Fruit fly (Drosophila melanogaster) whole organism, embryonic: ENCODE results near the gene Naa20A.
A peak's percentile ranks its signal among the peaks of the same experiment; 100 is the strongest.

ENCODE experiments used
- Ada2b ChIP-seq: fragments of 200-800 bp; sonication (Bioruptor generic); IDR thresholded peaks from 2 replicates; pipeline ENCODE4 v1.3.6; 2022; ENCODE audit warnings: missing biosample characterization, missing genetic modification characterization
- Atf3 ChIP-seq: fragments of 200-800 bp; sonication (Bioruptor generic); optimal IDR thresholded peaks from 3 replicates; lab custom pipeline; 2016; ENCODE audit warnings: missing biosample characterization, missing genetic modification characterization
- BtbVII ChIP-seq: fragments of 200-800 bp; sonication (Bioruptor generic); optimal IDR thresholded peaks from 3 replicates; lab custom pipeline; 2017; ENCODE audit warnings: missing biosample characterization, mild to moderate bottlenecking, missing genetic modification characterization
- CG10431 ChIP-seq: fragments of 200-800 bp; sonication (Bioruptor generic); optimal IDR thresholded peaks from 3 replicates; lab custom pipeline; 2018; ENCODE audit warnings: missing biosample characterization, mild to moderate bottlenecking, missing genetic modification characterization
- CG11085 ChIP-seq: fragments of 200-800 bp; sonication (Bioruptor generic); IDR thresholded peaks from 2 replicates; pipeline ENCODE4 v1.3.6; 2022; ENCODE audit warnings: missing biosample characterization, missing genetic modification characterization
- CG11696 ChIP-seq: fragments of 200-800 bp; sonication (Bioruptor generic); IDR thresholded peaks from 2 replicates; pipeline ENCODE4 v1.3.6; 2022; ENCODE audit warnings: missing biosample characterization, missing genetic modification characterization
- CG1529 ChIP-seq: fragments of 200-800 bp; sonication (Bioruptor generic); optimal IDR thresholded peaks from 3 replicates; lab custom pipeline; 2018; ENCODE audit warnings: missing biosample characterization, missing genetic modification characterization
- CG17359 ChIP-seq: fragments of 200-800 bp; sonication (Bioruptor generic); optimal IDR thresholded peaks from 3 replicates; lab custom pipeline; 2018; ENCODE audit warnings: missing biosample characterization, mild to moderate bottlenecking, missing genetic modification characterization, moderate library complexity
- CG17912 ChIP-seq: fragments of 200-800 bp; sonication (Bioruptor generic); optimal IDR thresholded peaks from 2 replicates; lab custom pipeline; 2018; ENCODE audit warnings: missing biosample characterization, mild to moderate bottlenecking, missing genetic modification characterization
- CG18262 ChIP-seq: fragments of 200-800 bp; optimal IDR thresholded peaks from 3 replicates; lab custom pipeline; 2019; ENCODE audit warnings: missing biosample characterization, mild to moderate bottlenecking, missing genetic modification characterization, moderate library complexity
- CG1832 ChIP-seq: fragments of 200-800 bp; sonication (Bioruptor generic); optimal IDR thresholded peaks from 2 replicates; lab custom pipeline; 2017; ENCODE audit warnings: missing biosample characterization, mild to moderate bottlenecking, missing genetic modification characterization, inconsistent platforms
- CG2202 ChIP-seq: fragments of 200-800 bp; sonication (Bioruptor generic); optimal IDR thresholded peaks from 2 replicates; lab custom pipeline; 2018; ENCODE audit warnings: missing biosample characterization, mild to moderate bottlenecking, missing genetic modification characterization
- CG31441 ChIP-seq: fragments of 200-800 bp; sonication (Bioruptor generic); IDR thresholded peaks from 2 replicates; pipeline ENCODE4 v1.3.6; 2022; ENCODE audit warnings: missing biosample characterization, missing genetic modification characterization
- CG3726 ChIP-seq: fragments of 200-800 bp; sonication (Bioruptor generic); IDR thresholded peaks from 3 replicates; pipeline ENCODE4, ENCODE4 v1.3.6; 2022; ENCODE audit warnings: missing biosample characterization, missing genetic modification characterization
- CG43689 ChIP-seq: fragments of 200-800 bp; sonication (Bioruptor generic); IDR thresholded peaks from 2 replicates; pipeline ENCODE4 v1.3.6; 2022; ENCODE audit warnings: missing biosample characterization, missing genetic modification characterization
- CG4730 ChIP-seq: fragments of 200-800 bp; sonication (Bioruptor generic); IDR thresholded peaks from 2 replicates; pipeline ENCODE4 v1.3.6; 2022; ENCODE audit warnings: missing biosample characterization, missing genetic modification characterization
- CG6254 ChIP-seq: fragments of 200-800 bp; sonication (Bioruptor generic); optimal IDR thresholded peaks from 3 replicates; lab custom pipeline; 2017; ENCODE audit warnings: mild to moderate bottlenecking, missing biosample characterization, missing genetic modification reagents, missing genetic modification characterization
- CG9876 ChIP-seq: fragments of 200-800 bp; sonication (Bioruptor generic); optimal IDR thresholded peaks from 2 replicates; lab custom pipeline; 2016; ENCODE audit warnings: missing biosample characterization, missing genetic modification characterization
- Dad ChIP-seq: fragments of 200-800 bp; sonication (Bioruptor generic); optimal IDR thresholded peaks from 3 replicates; lab custom pipeline; 2016; ENCODE audit warnings: missing biosample characterization, missing genetic modification characterization
- E2f2 ChIP-seq: fragments of 200-800 bp; sonication (Bioruptor generic); IDR thresholded peaks from 2 replicates; pipeline ENCODE4 v1.3.6; 2022; ENCODE audit warnings: missing biosample characterization, missing genetic modification characterization
- HLH54F ChIP-seq: fragments of 200-800 bp; sonication (Bioruptor generic); optimal IDR thresholded peaks from 3 replicates; lab custom pipeline; 2016; ENCODE audit warnings: missing biosample characterization, missing genetic modification characterization
- Hmr ChIP-seq: fragments of 200-800 bp; sonication (Bioruptor generic); optimal IDR thresholded peaks from 3 replicates; lab custom pipeline; 2017; ENCODE audit warnings: mild to moderate bottlenecking, missing biosample characterization, missing genetic modification reagents, missing genetic modification characterization
- Hmx ChIP-seq: fragments of 200-800 bp; sonication (Bioruptor generic); optimal IDR thresholded peaks from 2 replicates; lab custom pipeline; 2016; ENCODE audit warnings: missing biosample characterization, missing genetic modification characterization
- Meics ChIP-seq: fragments of 200-800 bp; sonication (Bioruptor generic); optimal IDR thresholded peaks from 2 replicates; lab custom pipeline; 2017; ENCODE audit warnings: missing biosample characterization, mild to moderate bottlenecking, missing genetic modification characterization
- NC2α ChIP-seq: fragments of 200-800 bp; sonication (Bioruptor generic); optimal IDR thresholded peaks from 2 replicates; lab custom pipeline; 2016; ENCODE audit warnings: missing biosample characterization, missing genetic modification characterization
- NK7.1 ChIP-seq: fragments of 200-800 bp; sonication (Bioruptor generic); optimal IDR thresholded peaks from 3 replicates; lab custom pipeline; 2016; ENCODE audit warnings: missing biosample characterization, missing genetic modification characterization
- Neu2 ChIP-seq: fragments of 200-800 bp; sonication (Bioruptor generic); optimal IDR thresholded peaks from 3 replicates; lab custom pipeline; 2016; ENCODE audit warnings: missing biosample characterization, missing genetic modification characterization, borderline replicate concordance
- Ravus ChIP-seq: fragments of 200-800 bp; sonication (Bioruptor generic); IDR thresholded peaks from 2 replicates; pipeline ENCODE4 v1.3.6; 2022; ENCODE audit warnings: missing biosample characterization, missing genetic modification characterization
- Scr ChIP-seq: fragments of 200-800 bp; sonication (Bioruptor generic); IDR thresholded peaks from 2 replicates; pipeline ENCODE4 v1.3.6; 2022; ENCODE audit warnings: missing biosample characterization, missing genetic modification characterization; ENCODE audit not compliant: partially characterized antibody
- Usf ChIP-seq: fragments of 200-800 bp; sonication (Bioruptor generic); optimal IDR thresholded peaks from 2 replicates; lab custom pipeline; 2017; ENCODE audit warnings: missing genotype, missing biosample characterization, missing genetic modification characterization
- YL-1 ChIP-seq: fragments of 200-800 bp; sonication (Bioruptor generic); optimal IDR thresholded peaks from 3 replicates; lab custom pipeline; 2017; ENCODE audit warnings: missing biosample characterization, mild to moderate bottlenecking, missing genetic modification characterization
- amos ChIP-seq: fragments of 200-800 bp; sonication (Bioruptor generic); IDR thresholded peaks from 2 replicates; pipeline ENCODE4 v1.3.6; 2022; ENCODE audit warnings: missing biosample characterization, missing genetic modification characterization; ENCODE audit not compliant: partially characterized antibody
- ase ChIP-seq: fragments of 200-800 bp; sonication (Bioruptor generic); IDR thresholded peaks from 3 replicates; pipeline ENCODE4 v1.3.6; 2022; ENCODE audit warnings: missing biosample characterization, missing genetic modification characterization
- bigmax ChIP-seq: fragments of 200-800 bp; sonication (Bioruptor generic); optimal IDR thresholded peaks from 2 replicates; lab custom pipeline; 2018; ENCODE audit warnings: missing biosample characterization, mild to moderate bottlenecking, missing genetic modification characterization
- btn ChIP-seq: fragments of 200-800 bp; sonication (Bioruptor generic); optimal IDR thresholded peaks from 2 replicates; lab custom pipeline; 2016; ENCODE audit warnings: missing biosample characterization, missing genetic modification characterization
- cato ChIP-seq: fragments of 200-800 bp; sonication (Bioruptor generic); optimal IDR thresholded peaks from 2 replicates; lab custom pipeline; 2016; ENCODE audit warnings: missing biosample characterization, missing genetic modification characterization, borderline replicate concordance
- chinmo ChIP-seq: fragments of 200-800 bp; sonication (Bioruptor generic); IDR thresholded peaks from 4 replicates; pipeline ENCODE4 v1.3.6; 2022; ENCODE audit warnings: missing biosample characterization, missing genetic modification characterization; ENCODE audit not compliant: partially characterized antibody
- crp ChIP-seq, 2 experiments: fragments of 200-800 bp; sonication (Bioruptor generic); optimal IDR thresholded peaks; 2 replicates in 1 of 2; 3 replicates in 1 of 2; lab custom pipeline; 2017; ENCODE audit warnings: missing biosample characterization in 2 of 2, missing genetic modification characterization in 2 of 2, mild to moderate bottlenecking in 1 of 2, moderate library complexity in 1 of 2
- disco-r ChIP-seq: fragments of 200-800 bp; sonication (Bioruptor generic); optimal IDR thresholded peaks from 2 replicates; lab custom pipeline; 2016; ENCODE audit warnings: missing biosample characterization, missing genetic modification characterization
- ems ChIP-seq: fragments of 200-800 bp; sonication (Bioruptor generic); optimal IDR thresholded peaks from 3 replicates; lab custom pipeline; 2016; ENCODE audit warnings: missing biosample characterization, missing genetic modification characterization
- fd64A ChIP-seq: fragments of 200-800 bp; sonication (Bioruptor generic); optimal IDR thresholded peaks from 3 replicates; lab custom pipeline; 2018; ENCODE audit warnings: missing biosample characterization, mild to moderate bottlenecking, missing genetic modification characterization
- grn ChIP-seq: fragments of 200-800 bp; sonication (Bioruptor generic); optimal IDR thresholded peaks from 3 replicates; lab custom pipeline; 2017; ENCODE audit warnings: missing biosample characterization, missing genetic modification characterization
- klu ChIP-seq: fragments of 200-800 bp; sonication (Bioruptor generic); IDR thresholded peaks from 2 replicates; pipeline ENCODE4 v1.3.6; 2022; ENCODE audit warnings: missing biosample characterization, missing genetic modification characterization
- knrl ChIP-seq: fragments of 200-800 bp; sonication (Bioruptor generic); IDR thresholded peaks from 3 replicates; pipeline ENCODE4 v1.3.6; 2022; ENCODE audit warnings: missing biosample characterization, missing genetic modification characterization; ENCODE audit not compliant: partially characterized antibody
- mirr ChIP-seq: fragments of 200-800 bp; sonication (Bioruptor generic); optimal IDR thresholded peaks from 3 replicates; lab custom pipeline; 2018; ENCODE audit warnings: missing biosample characterization, mild to moderate bottlenecking, missing genetic modification characterization
- peb ChIP-seq: fragments of 200-800 bp; sonication (Bioruptor generic); IDR thresholded peaks from 2 replicates; pipeline ENCODE4 v1.3.6; 2022; ENCODE audit warnings: missing biosample characterization, missing genetic modification characterization
- pum ChIP-seq: fragments of 200-800 bp; sonication (Bioruptor generic); optimal IDR thresholded peaks from 2 replicates; lab custom pipeline; 2016; ENCODE audit warnings: missing biosample characterization, missing genetic modification characterization
- row ChIP-seq: fragments of 200-800 bp; sonication (Bioruptor generic); IDR thresholded peaks from 3 replicates; pipeline ENCODE4 v1.3.6; 2022; ENCODE audit warnings: missing biosample characterization, missing genetic modification characterization
- slbo ChIP-seq: fragments of 200-800 bp; sonication (Bioruptor generic); IDR thresholded peaks from 2 replicates; pipeline ENCODE4 v1.3.6; 2022; ENCODE audit warnings: missing biosample characterization, missing genetic modification characterization
- slp2 ChIP-seq: fragments of 200-800 bp; sonication (Bioruptor generic); optimal IDR thresholded peaks from 2 replicates; lab custom pipeline; 2016; ENCODE audit warnings: missing biosample characterization, missing genetic modification characterization
- zfh2 ChIP-seq: fragments of 200-800 bp; sonication (Bioruptor generic); optimal IDR thresholded peaks from 2 replicates; lab custom pipeline; 2016; ENCODE audit warnings: missing biosample characterization, missing genetic modification characterization

Gene Naa20A

DNA sequence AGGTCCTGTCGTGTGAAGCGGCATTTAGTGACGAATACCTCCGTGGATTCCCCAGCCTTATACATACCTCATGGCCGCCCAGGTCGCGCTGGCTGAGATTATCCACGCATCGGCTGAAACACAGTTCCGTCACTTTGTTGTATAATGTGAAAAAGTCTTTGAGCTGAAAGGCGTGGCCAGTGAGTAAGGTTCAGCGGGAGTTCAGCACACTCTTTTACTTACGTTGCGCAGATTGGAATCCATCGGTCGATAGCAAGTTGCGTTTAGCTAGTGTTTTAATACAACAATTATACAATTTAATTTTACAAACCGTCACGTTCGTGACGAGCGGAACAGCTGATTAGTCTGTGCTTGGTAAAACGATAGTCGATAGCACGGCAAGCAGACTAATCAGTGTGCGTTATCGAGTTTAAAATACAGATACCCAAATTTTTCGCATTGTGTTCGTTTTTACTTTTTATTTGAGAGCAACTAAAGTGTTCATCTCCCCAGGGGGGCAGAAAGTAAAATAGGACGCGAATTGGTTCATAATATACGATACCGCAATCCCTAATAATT is 4.6 kb downstream of the Naa20A start, which contains the start of the genes Pstk and Tim9b (continued):
- TF ChIP-seq CG43689 (GFP tag; lab: Robert Waterston, UW) = no peak
- TF ChIP-seq crp (GFP tag; optimal IDR thresholded peaks at IDR 0.05; lab: Kevin White, UChicago) = peak; percentile 17 to 85
- no peak for TF ChIP-seq CG6254 (GFP tag; lab: Kevin White, UChicago)
- TF ChIP-seq BtbVII (GFP tag; lab: Kevin White, UChicago) = no peak
- no peak for TF ChIP-seq ems (GFP tag; lab: Kevin White, UChicago)
- no peak for TF ChIP-seq CG2202 (tag; lab: Kevin White, UChicago)
- TF ChIP-seq row (GFP tag; lab: Robert Waterston, UW) = no peak
- no peak for TF ChIP-seq CG1832 (GFP tag; lab: Kevin White, UChicago)
- no peak for TF ChIP-seq Ravus (GFP tag; lab: Robert Waterston, UW)
- TF ChIP-seq CG17359 = no peak
- no peak for TF ChIP-seq zfh2 (GFP tag; lab: Kevin White, UChicago)
- TF ChIP-seq Dad (GFP tag; lab: Kevin White, UChicago) = no peak
- no peak for TF ChIP-seq NK7.1 (GFP tag; lab: Kevin White, UChicago)
- TF ChIP-seq Scr (GFP tag; lab: Robert Waterston, UW) = peak; percentile 64
- TF ChIP-seq grn (GFP tag; lab: Kevin White, UChicago) = no peak
- TF ChIP-seq CG1529 = no peak
- TF ChIP-seq CG11085 = no peak
- TF ChIP-seq CG31441 = no peak
- no peak for TF ChIP-seq klu (GFP tag; lab: Robert Waterston, UW)
- TF ChIP-seq Hmr (GFP tag; lab: Kevin White, UChicago) = no peak
- TF ChIP-seq slp2 (GFP tag; lab: Kevin White, UChicago) = no peak
- no peak for TF ChIP-seq ase (GFP tag; lab: Robert Waterston, UW)
- no peak for TF ChIP-seq cato (GFP tag; lab: Kevin White, UChicago)
- no peak for TF ChIP-seq CG10431 (GFP tag; lab: Kevin White, UChicago)
- TF ChIP-seq CG9876 (GFP tag; lab: Kevin White, UChicago) = no peak
- no peak for TF ChIP-seq Hmx (GFP tag; lab: Kevin White, UChicago)
- TF ChIP-seq Usf (GFP tag; lab: Kevin White, UChicago) = no peak
- TF ChIP-seq btn (GFP tag; lab: Kevin White, UChicago) = no peak
- no peak for TF ChIP-seq Ada2b
- TF ChIP-seq amos = peak; percentile 48; the same call in 1 of the 2 replicates
- no peak for TF ChIP-seq Neu2 (GFP tag; lab: Kevin White, UChicago)
- no peak for TF ChIP-seq slbo
- TF ChIP-seq Atf3 (GFP tag; lab: Kevin White, UChicago) = no peak
- TF ChIP-seq HLH54F (GFP tag; lab: Kevin White, UChicago) = no peak
- TF ChIP-seq pum (GFP tag; lab: Kevin White, UChicago) = no peak
- TF ChIP-seq NC2α (GFP tag; lab: Kevin White, UChicago) = no peak
- no peak for TF ChIP-seq CG18262 (tag; lab: Kevin White, UChicago)
- no peak for TF ChIP-seq CG3726
- peak; percentile 84 for TF ChIP-seq E2f2
- TF ChIP-seq peb = no peak
- TF ChIP-seq YL-1 (GFP tag; lab: Kevin White, UChicago) = no peak
- TF ChIP-seq CG11696 (GFP tag; lab: Robert Waterston, UW) = no peak
- no peak for TF ChIP-seq Meics (GFP tag; lab: Kevin White, UChicago)
- no peak for TF ChIP-seq bigmax (GFP tag; lab: Kevin White, UChicago)
- TF ChIP-seq CG4730 = no peak
- no peak for TF ChIP-seq chinmo (GFP tag; lab: Robert Waterston, UW)
- TF ChIP-seq knrl (GFP tag; lab: Robert Waterston, UW) = no peak
- no peak for TF ChIP-seq disco-r (GFP tag; lab: Kevin White, UChicago)
- no peak for TF ChIP-seq fd64A (GFP tag; lab: Kevin White, UChicago)
- TF ChIP-seq CG17912 (GFP tag; lab: Kevin White, UChicago) = no peak
- no peak for TF ChIP-seq mirr (GFP tag; lab: Kevin White, UChicago)
